Worm (Caenorhabditis elegans) whole organism, late embryonic: Measurements from ENCODE around the gene ZC132.3.

Experiments
- ama-1 ChIP-seq: fragments of 150-350 bp; optimal IDR thresholded peaks from 2 replicates; lab custom pipeline; 2014
- ceh-19 ChIP-seq: fragments of 200-800 bp; sonication (Bioruptor generic); optimal IDR thresholded peaks from 2 replicates; lab custom pipeline; 2018; ENCODE audit warnings: mild to moderate bottlenecking, missing genetic modification characterization, missing compliant biosample characterization
- che-1 ChIP-seq: sonication (generic microtip); optimal IDR thresholded peaks from 2 replicates; lab custom pipeline; 2016; ENCODE audit warnings: mild to moderate bottlenecking, missing genetic modification characterization, missing compliant biosample characterization
- elt-2 ChIP-seq: sonication (generic microtip); optimal IDR thresholded peaks from 2 replicates; lab custom pipeline; 2016; ENCODE audit warnings: missing genetic modification reagents, missing genetic modification characterization, missing compliant biosample characterization
- fax-1 ChIP-seq: sonication (generic microtip); optimal IDR thresholded peaks from 2 replicates; lab custom pipeline; 2016; ENCODE audit warnings: missing genotype, missing genetic modification characterization, missing compliant biosample characterization
- lin-11 ChIP-seq: fragments of 200-800 bp; sonication (Bioruptor generic); optimal IDR thresholded peaks from 2 replicates; lab custom pipeline; 2018; ENCODE audit warnings: mild to moderate bottlenecking, missing genetic modification characterization, missing compliant biosample characterization
- nfya-1 ChIP-seq: sonication (generic microtip); optimal IDR thresholded peaks from 2 replicates; lab custom pipeline; 2017; ENCODE audit warnings: missing genetic modification characterization, mild to moderate bottlenecking, missing compliant biosample characterization, antibody characterized with exemption, moderate library complexity
- npax-4 ChIP-seq: sonication (generic microtip); optimal IDR thresholded peaks from 2 replicates; lab custom pipeline; 2016; ENCODE audit warnings: missing genetic modification characterization, missing compliant biosample characterization
- pha-4 ChIP-seq: fragments of 150-350 bp; optimal IDR thresholded peaks from 2 replicates; lab custom pipeline; 2018; ENCODE audit warnings: missing biosample characterization, missing genetic modification reagents, missing genetic modification characterization
- pqm-1 ChIP-seq: sonication (generic microtip); optimal IDR thresholded peaks from 2 replicates; lab custom pipeline; 2016; ENCODE audit warnings: missing genetic modification characterization, missing compliant biosample characterization
- zip-5 ChIP-seq: sonication (generic microtip); optimal IDR thresholded peaks from 2 replicates; lab custom pipeline; 2016; ENCODE audit warnings: missing genetic modification characterization, missing compliant biosample characterization

ce11 chrV:4346325-4346724, 46.7 kb upstream of the ZC132.3 start, which contains the start of gene hpo-18:
- no peak for TF ChIP-seq che-1 (tag; lab: Kevin White, UChicago)
- no peak for TF ChIP-seq pqm-1 (tag; lab: Kevin White, UChicago)
- no peak for TF ChIP-seq lin-11 (tag; lab: Kevin White, UChicago)
- no peak for TF ChIP-seq nfya-1 (tag; lab: Kevin White, UChicago)
- no peak for TF ChIP-seq fax-1
- TF ChIP-seq elt-2 = no peak
- TF ChIP-seq ama-1 (lab: Kevin White, UChicago) = no peak
- TF ChIP-seq zip-5 = no peak
- TF ChIP-seq ceh-19 (GFP tag; lab: Kevin White, UChicago) = no peak
- TF ChIP-seq npax-4 (tag; lab: Kevin White, UChicago) = no peak
- no peak for TF ChIP-seq pha-4 (tag; lab: Kevin White, UChicago)
